Fruit fly (Drosophila melanogaster): ENCODE results near the gene AlaRS.

The AlaRS gene

DNA sequence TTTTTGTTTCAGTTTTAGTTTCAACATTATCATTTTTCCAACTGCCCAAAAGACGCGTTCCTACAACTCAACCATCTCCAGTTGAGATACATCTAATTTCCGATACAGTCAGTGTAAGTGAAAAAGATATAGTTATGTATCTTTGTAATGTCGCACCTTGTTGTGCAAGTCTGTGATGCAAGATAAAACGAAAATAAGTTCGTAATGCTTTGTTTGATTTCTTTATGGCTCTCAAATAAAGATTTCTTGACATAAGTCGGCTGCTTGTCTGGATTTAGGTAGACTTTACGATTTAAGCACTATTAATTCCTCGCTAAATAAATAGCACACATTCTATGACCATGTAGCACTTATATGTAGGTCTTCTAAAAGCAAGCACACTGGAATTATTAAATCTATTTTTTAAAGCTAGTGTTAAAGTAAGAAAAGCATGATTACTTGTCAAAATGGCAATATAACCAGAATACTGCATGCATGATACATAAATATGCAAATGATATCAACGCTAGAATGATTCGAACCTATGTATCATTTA, 3.5 kb upstream of the AlaRS start:
- no peak for TF ChIP-seq noc (tag; optimal IDR thresholded peaks at IDR 0.05)

DNA sequence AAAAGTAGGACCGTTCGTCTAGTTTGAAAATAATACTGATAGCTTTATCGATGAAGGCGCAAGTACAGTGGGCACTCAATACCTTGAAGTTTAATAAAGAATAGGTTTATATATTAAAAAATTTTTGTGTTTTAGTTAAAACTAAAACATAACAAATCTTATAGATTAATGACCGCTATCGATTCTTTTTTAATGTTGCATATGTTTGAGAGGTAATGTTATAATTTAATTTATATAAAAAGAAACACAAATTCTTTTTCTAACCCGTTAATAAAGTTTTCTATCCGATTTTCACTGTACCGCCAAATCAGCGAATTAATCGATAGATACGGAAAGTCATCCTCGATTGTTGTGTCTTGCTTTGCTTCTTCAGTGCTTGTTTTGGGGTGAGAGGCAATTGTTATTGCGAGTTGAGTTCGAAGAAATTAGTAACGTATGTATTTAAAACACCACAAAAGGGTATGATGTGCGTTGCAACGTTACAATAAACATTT, 2.6 kb upstream of the AlaRS start, which contains the start of the genes Dad1 and CG13384:
Gene Dad1 (minus strand): TSS at position 30 of the 494 bp plus-strand sequence.
Gene CG13384 (plus strand): TSS at position 348 of the 494 bp plus-strand sequence.
- peak; percentile 97 for TF ChIP-seq noc (tag; optimal IDR thresholded peaks at IDR 0.05)

DNA sequence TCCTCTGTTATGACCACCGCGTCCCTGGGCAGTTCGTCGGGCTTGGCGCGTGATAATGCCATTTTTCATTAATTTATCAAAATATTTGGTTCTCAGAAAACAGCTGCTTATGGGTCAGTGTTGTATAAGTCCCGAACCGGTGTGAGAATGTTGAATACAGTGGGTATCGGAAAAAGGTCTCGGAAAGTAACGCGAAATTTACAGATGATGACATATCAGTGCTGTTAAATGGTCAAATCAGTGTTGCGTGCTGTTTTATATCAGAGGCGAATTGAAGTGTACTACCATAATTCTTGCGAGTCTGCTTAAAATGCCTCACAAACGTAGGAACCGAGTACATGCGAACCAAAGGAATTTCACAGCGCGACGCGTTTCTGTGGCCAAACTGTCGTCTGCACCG, 1.1 kb upstream of the AlaRS start, which contains the start of the genes CG13392 and Rcd4:
Gene CG13392 (minus strand): TSS at position 162 of the 400 bp plus-strand sequence.
Gene Rcd4 (plus strand): TSS at position 216 of the 400 bp plus-strand sequence.
- TF ChIP-seq noc (tag; optimal IDR thresholded peaks at IDR 0.05), result peak; percentile 69

DNA sequence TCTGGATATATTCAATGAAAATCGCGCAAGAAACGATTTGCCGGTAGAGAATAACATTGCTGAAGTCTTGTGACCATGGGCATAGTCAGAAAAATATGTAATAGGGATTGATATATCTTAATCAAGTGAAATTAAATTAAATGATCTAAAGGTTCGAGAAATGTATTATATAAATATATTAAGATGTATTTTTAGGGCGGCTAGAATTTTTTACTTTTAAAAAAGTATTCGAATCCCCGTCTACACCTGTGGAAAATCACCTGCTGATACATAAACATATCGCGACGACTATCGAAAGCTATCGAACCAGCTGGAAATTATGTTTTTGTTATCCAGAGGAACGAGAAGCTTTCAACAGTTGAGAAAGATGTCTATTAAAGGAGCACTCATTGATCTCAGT, 4.8 kb downstream of the AlaRS start, which contains the start of the genes CG13390 and CG17294:
Gene CG13390 (minus strand): TSS at position 81 of the 400 bp plus-strand sequence.
Gene CG17294 (plus strand): TSS at position 319 of the 400 bp plus-strand sequence.
- peak; percentile 99 for TF ChIP-seq noc (tag; optimal IDR thresholded peaks at IDR 0.05)

DNA sequence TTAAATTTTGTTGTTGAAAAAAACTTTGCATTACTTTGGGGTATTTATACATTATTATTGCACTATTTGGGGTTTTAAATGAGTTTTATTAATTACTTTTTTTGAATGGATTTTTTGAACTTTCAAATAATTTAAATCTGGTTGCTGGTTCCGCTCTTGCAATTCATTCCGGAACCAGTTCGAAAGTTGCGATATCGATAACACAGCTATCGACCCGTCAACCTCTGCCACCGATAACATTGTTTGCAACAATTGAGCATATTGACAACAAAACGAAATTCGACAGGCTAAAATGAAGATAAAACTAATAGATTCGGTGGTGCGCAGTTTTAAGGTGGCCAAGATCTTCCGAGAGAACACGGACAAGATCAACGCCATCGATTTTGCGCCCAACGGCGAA, 7.3 kb downstream of the AlaRS start, which contains the start of gene Wdr82:
Gene Wdr82 (plus strand): TSS at position 227 of the 400 bp plus-strand sequence.
- TF ChIP-seq noc (tag; optimal IDR thresholded peaks at IDR 0.05), result no peak

DNA sequence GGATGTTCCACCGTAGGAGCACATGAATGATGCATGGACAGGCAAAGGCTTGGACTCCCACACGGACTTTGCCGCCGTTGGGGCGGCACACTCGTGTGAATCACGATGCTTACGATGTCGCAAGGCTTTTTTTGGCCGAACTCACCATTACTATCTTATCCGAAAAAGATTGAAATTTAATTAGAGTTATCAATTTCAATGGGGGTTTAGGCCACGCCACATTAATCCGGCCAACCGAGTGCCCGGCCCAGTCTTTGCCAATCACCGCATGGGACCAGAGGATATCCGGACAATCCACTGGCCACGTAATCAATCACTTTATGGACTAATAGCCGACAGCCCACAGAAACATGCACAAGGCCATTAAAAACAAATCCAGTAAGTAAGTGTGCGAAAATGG, 9.3 kb downstream of the AlaRS start:
- TF ChIP-seq noc (tag; optimal IDR thresholded peaks at IDR 0.05), result no peak

DNA sequence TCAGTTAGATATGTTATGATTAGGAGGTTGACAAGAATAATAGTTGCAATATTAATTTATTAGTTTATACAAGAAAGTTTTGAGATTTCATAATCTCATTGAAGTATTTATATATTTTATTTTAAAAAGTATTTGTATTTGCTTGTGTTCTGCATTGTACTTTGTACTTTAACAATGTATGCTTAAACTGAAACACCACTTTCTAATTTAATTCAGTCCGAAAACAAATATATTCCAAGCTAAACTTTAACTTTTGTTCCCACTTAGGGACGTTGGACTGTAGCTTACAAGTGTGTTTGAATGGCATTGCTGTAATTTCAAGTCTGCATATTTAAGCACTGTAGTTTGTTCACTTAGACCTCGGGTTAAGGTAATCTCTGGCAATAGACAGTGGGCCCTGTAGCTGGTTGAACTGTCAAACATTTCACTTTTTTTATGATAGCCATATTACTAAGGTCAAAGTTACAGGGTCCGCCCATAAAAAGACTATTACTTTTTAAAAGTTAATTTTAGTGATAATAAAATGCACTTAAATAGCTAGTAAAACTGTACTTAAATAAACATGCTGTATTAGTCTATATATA, 10.1 kb downstream of the AlaRS start:
- TF ChIP-seq noc (tag; optimal IDR thresholded peaks at IDR 0.05), result no peak

DNA sequence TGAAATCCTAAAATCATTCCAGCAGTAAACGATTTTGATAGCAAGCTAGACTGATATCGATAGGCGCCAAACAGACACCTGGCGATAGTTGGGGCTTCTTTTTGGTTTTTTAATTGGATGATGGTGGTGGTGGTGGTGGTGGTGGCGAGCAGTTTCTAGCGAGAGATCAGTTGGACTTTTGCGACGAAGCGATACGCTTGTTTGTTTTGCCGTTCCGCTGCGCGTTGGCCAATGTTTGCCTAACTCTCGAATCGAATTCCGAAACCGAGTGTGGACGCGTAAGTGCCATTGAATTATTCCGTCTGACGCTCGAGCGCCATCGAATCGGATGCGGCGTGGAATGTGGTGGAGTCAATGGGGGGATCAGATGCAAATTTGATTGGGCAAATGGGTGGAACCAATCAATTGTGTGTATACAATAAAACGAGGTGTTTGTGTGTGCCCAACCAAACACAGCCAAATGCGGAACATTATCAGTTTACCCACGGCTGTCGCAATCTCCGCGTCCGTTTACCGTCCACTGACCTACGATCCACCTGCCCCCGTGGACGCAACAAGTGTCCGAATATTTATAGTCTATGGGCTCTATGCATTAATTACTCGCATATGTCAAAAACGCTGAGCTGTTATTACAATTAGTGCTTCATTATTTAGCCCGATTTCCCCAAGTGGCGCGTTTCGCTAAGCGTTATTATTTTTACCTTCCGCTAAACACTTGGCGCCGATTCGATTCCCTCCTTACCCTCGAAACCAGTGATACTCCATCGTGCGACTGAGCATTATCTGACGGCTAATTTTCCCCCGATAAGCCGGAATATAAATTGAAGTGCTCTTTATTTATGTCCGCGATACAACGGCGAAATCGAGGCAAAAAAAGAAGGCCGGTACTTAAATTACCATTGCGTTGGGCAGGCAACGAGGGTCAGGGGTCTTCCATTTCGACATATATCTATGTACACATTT, 10.9 kb downstream of the AlaRS start, which contains the start of gene CG17292:
Gene CG17292 (plus strand): TSS at position 91 of the 963 bp plus-strand sequence.
- TF ChIP-seq noc (tag; optimal IDR thresholded peaks at IDR 0.05), result peak; percentile 70

DNA sequence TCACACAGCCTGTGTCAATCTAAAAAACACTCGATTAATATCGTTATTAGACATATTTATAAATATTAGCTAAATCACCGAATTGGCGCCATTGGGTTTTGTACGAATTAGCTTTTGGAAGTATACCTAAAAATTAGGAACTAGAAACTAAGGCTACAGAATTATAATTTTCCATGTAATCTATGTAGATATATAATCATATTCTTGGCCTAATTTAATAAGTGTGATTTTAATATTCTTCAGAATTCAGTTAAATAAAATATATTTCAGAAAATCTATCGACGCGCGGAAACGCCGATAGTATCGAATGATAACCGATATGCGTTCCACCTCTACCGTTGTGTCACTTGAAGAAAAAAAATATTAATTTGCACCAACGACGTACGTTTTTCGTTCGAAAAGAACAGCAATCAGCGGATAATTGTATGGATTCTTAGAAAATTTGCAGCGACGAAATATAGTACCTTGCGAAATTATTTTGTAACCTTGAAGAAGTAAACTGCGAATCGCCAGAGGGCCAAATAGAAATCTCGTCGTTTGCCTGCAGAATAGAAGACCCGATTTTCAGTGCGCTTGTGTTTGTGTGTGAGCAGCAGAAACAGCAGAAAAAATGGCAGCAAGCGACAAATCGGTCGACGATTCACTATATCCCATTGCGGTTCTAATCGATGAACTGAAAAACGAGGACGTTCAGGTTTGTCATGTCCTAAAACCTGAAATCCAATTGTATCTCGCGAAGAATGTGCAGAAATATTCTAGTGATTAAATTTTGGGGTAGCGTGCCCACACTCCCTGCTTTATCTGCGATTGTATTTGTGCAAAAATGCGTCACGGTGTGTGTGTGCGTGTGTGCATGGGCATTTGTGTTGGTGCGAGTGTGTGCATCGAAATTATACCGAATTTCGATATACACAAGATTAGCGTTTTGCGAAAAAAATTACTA, 15.6 kb downstream of the AlaRS start, which contains the start of gene Pp2A-29B:
Gene Pp2A-29B (plus strand): TSS at position 338 of the 943 bp plus-strand sequence.
- TF ChIP-seq noc (tag; optimal IDR thresholded peaks at IDR 0.05), result no peak

DNA sequence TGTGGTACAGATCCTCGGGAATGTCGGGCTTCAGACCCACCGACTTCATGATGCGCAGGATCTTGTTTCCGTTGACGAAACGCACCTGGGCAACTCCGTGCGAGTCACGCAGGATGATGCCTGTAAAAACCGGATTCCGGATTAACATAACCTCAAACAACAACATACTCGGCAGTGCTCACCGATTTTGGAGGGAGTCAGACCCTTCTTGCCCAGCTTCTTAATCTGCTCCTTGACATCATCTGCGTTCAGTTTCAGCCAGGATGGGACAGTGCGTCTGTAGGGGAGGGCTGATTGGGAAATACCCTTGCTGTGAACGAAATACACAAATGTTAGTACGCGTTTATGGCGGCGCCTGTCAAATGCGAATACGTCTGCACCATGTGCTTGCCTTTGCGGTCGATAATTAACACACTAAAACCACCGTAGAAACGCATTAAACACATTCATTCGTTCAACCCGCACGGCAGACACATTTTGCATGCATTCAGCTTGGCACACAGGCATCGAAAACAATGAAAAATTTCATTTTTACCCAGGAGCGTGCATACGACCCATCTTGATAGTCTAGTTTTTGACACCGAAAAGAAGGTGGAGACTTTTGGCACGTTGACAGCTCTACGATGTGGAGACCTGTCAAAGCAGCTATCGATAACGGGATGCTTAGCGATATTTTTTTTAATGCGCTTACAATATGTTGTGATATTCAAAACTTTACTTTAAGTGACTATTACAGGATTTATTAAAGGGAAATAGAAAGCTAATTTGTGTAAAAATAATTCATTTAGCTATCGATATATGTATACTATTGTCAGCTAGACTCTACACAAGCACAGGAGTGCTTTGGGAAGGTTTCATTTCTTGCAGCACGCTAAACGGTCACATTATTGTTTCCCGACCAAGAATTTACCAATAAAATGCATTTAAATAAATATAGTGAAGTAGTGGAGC, 17.3 kb downstream of the AlaRS start, which contains the start of the genes RpS13 and CSN8:
Gene RpS13 (minus strand): TSS at position 657 of the 951 bp plus-strand sequence.
Gene CSN8 (plus strand): TSS at position 850 of the 951 bp plus-strand sequence.
- peak; percentile 31 for TF ChIP-seq noc (tag; optimal IDR thresholded peaks at IDR 0.05)

DNA sequence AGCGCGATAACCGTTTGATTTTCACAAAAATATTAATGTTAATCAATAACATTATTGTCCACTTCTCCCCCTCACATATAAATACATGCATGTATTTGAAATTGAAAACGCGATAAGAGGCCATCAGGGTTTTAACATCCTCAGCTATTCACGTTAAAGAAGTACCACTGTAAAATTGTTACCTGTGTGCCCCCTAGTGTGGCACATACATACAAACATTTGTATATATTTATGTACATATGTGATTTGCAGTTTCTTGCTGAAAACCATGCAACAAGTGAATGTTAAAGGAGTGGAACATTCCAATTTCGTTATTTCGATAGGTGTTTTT, 18.6 kb downstream of the AlaRS start:
- no peak for TF ChIP-seq noc (tag; optimal IDR thresholded peaks at IDR 0.05)

DNA sequence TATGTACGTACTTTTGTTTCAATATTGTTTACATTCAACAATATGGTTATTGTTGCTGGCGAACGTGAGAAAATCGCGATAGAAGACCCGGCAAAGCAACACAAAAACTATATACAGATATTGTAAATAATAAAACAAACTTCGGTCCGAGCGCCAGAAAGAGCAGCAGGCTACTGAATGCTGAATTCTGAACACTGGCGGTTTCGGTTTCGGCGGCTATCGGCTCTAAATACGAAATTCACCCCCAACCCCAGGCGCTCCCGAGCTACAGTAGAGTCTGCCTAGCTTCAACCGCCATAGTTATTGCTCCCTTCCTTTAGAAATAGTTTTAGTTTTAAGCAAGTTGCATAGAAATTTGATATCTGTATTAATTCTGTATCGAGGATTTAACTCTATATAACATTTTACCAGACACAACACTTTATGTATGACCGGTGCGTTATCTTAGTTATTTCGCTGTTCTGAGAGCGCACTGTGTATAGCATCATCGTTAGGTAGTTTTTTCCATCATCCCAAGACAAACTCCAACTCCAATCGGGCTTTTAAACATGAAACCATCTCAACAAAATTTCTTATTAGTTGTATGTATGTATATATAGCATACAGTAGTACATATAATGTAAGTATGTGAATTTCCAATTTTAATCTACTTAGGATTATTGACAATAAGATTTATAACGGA, 19.1 kb downstream of the AlaRS start, which contains the start of gene CG7627:
Gene CG7627 (minus strand): TSS at position 197 of the 682 bp plus-strand sequence.
- TF ChIP-seq noc (tag; optimal IDR thresholded peaks at IDR 0.05), result peak; percentile 88
